Worm (Caenorhabditis elegans) whole organism, L4 larva: Measurements from ENCODE around the gene Y75B7B.1.

ENCODE experiments used
- Y5F2A.4 ChIP-seq: fragments of 200-800 bp; sonication (Bioruptor generic); optimal IDR thresholded peaks from 2 replicates; lab custom pipeline; 2018; ENCODE audit warnings: mild to moderate bottlenecking, missing genetic modification characterization, missing compliant biosample characterization
- ZK546.5 ChIP-seq, 2 experiments: sonication (generic microtip); optimal IDR thresholded peaks; 2 replicates each; lab custom pipeline; 2017; ENCODE audit warnings: missing biosample characterization in 2 of 2, missing genetic modification characterization in 2 of 2
- aly-2 ChIP-seq: sonication (generic microtip); optimal IDR thresholded peaks from 2 replicates; lab custom pipeline; 2018; ENCODE audit warnings: missing biosample characterization, missing genetic modification characterization
- attf-4 ChIP-seq: sonication (generic microtip); optimal IDR thresholded peaks from 3 replicates; lab custom pipeline; 2017; ENCODE audit warnings: missing biosample characterization, missing genetic modification characterization
- ceh-20 ChIP-seq: fragments of 200-800 bp; sonication (Bioruptor generic); IDR thresholded peaks from 2 replicates; pipeline ENCODE4 v1.3.6; 2022; ENCODE audit warnings: missing genetic modification reagents, missing genetic modification characterization, missing compliant biosample characterization
- ceh-44 ChIP-seq: fragments of 200-800 bp; sonication (Bioruptor generic); IDR thresholded peaks from 2 replicates; pipeline ENCODE4 v1.3.6; 2022; ENCODE audit warnings: missing genetic modification reagents, missing genetic modification characterization, missing compliant biosample characterization
- ceh-62 ChIP-seq: sonication (generic microtip); optimal IDR thresholded peaks from 2 replicates; lab custom pipeline; 2017; ENCODE audit warnings: missing biosample characterization, missing genetic modification characterization
- cey-2 ChIP-seq: sonication (generic microtip); optimal IDR thresholded peaks from 3 replicates; lab custom pipeline; 2017; ENCODE audit warnings: missing genetic modification characterization, mild to moderate bottlenecking, missing compliant biosample characterization, antibody characterized with exemption, borderline replicate concordance; ENCODE audit not compliant: insufficient read depth
- ctbp-1 ChIP-seq: fragments of 200-800 bp; sonication (Bioruptor generic); IDR thresholded peaks from 2 replicates; pipeline ENCODE4 v1.3.6; 2022; ENCODE audit warnings: missing genetic modification reagents, missing genetic modification characterization, missing compliant biosample characterization
- daf-12 ChIP-seq: fragments of 150-350 bp; optimal IDR thresholded peaks from 2 replicates; lab custom pipeline; 2014; ENCODE audit warnings: missing biosample characterization, missing genetic modification reagents, missing genetic modification characterization
- dmd-6 ChIP-seq: fragments of 200-800 bp; sonication (Bioruptor generic); IDR thresholded peaks from 2 replicates; pipeline ENCODE4 v1.3.6; 2022; ENCODE audit warnings: missing genetic modification reagents, missing genetic modification characterization, missing compliant biosample characterization
- dmd-8 ChIP-seq: fragments of 200-800 bp; sonication (Bioruptor generic); IDR thresholded peaks from 2 replicates; pipeline ENCODE4 v1.3.6; 2022; ENCODE audit warnings: missing genetic modification characterization, missing compliant biosample characterization
- duxl-1 ChIP-seq: sonication (generic microtip); optimal IDR thresholded peaks from 2 replicates; lab custom pipeline; 2016; ENCODE audit warnings: mild to moderate bottlenecking, missing genetic modification characterization, moderate library complexity, missing compliant biosample characterization; ENCODE audit not compliant: poor library complexity
- egl-27 ChIP-seq: sonication (generic microtip); optimal IDR thresholded peaks from 3 replicates; lab custom pipeline; 2017; ENCODE audit warnings: missing biosample characterization, missing genetic modification reagents, missing genetic modification characterization
- fkh-10 ChIP-seq: fragments of 150-350 bp; optimal IDR thresholded peaks from 2 replicates; lab custom pipeline; 2014; ENCODE audit warnings: missing biosample characterization, missing genetic modification reagents, missing genetic modification characterization
- hlh-11 ChIP-seq: fragments of 200-800 bp; sonication (Bioruptor generic); optimal IDR thresholded peaks from 2 replicates; lab custom pipeline; 2018; ENCODE audit warnings: mild to moderate bottlenecking, missing genetic modification characterization, missing compliant biosample characterization
- hlh-30 ChIP-seq: sonication (generic microtip); optimal IDR thresholded peaks from 2 replicates; lab custom pipeline; 2017; ENCODE audit warnings: antibody characterized with exemption, mild to moderate bottlenecking, missing genetic modification characterization, missing compliant biosample characterization; ENCODE audit not compliant: insufficient read depth
- jun-1 ChIP-seq: fragments of 150-350 bp; optimal IDR thresholded peaks from 2 replicates; lab custom pipeline; 2014; ENCODE audit warnings: missing biosample characterization, missing genetic modification reagents, missing genetic modification characterization
- lin-1 ChIP-seq: fragments of 200-800 bp; sonication (Bioruptor generic); IDR thresholded peaks from 2 replicates; pipeline ENCODE4 v1.3.6; 2022; ENCODE audit warnings: missing genetic modification reagents, missing genetic modification characterization, missing compliant biosample characterization
- lin-29 ChIP-seq: fragments of 200-800 bp; sonication (Bioruptor generic); IDR thresholded peaks from 2 replicates; pipeline ENCODE4 v1.3.6; 2022; ENCODE audit warnings: missing genetic modification reagents, missing genetic modification characterization, missing compliant biosample characterization
- lin-39 ChIP-seq: fragments of 150-350 bp; optimal IDR thresholded peaks from 2 replicates; lab custom pipeline; 2014; ENCODE audit warnings: missing biosample characterization, missing genetic modification reagents, missing genetic modification characterization
- madf-5 ChIP-seq, 2 experiments: fragments of 200-800 bp; sonication (Bioruptor generic); IDR thresholded peaks; 2 replicates each; pipeline ENCODE4 v1.3.6; 2022; ENCODE audit warnings: missing compliant biosample characterization in 2 of 2, missing genetic modification characterization in 2 of 2
- madf-9 ChIP-seq: fragments of 200-800 bp; sonication (Bioruptor generic); conservative IDR thresholded peaks from 2 replicates; pipeline ENCODE4 v1.3.6; 2022; ENCODE audit warnings: missing genetic modification reagents, missing genetic modification characterization, missing compliant biosample characterization
- mep-1 ChIP-seq: fragments of 150-350 bp; sonication (generic microtip); optimal IDR thresholded peaks from 3 replicates; lab custom pipeline; 2014; ENCODE audit warnings: missing biosample characterization, missing genetic modification characterization
- mes-2 ChIP-seq: sonication (generic microtip); optimal IDR thresholded peaks from 2 replicates; lab custom pipeline; 2016; ENCODE audit warnings: missing genotype, mild to moderate bottlenecking, missing genetic modification characterization, missing compliant biosample characterization; ENCODE audit not compliant: poor library complexity, severe bottlenecking
- mxl-3 ChIP-seq: fragments of 200-800 bp; sonication (Bioruptor generic); optimal IDR thresholded peaks from 2 replicates; lab custom pipeline; 2018; ENCODE audit warnings: mild to moderate bottlenecking, missing genetic modification characterization, missing compliant biosample characterization
- nhr-10 ChIP-seq: fragments of 150-350 bp; optimal IDR thresholded peaks from 2 replicates; lab custom pipeline; 2014; ENCODE audit warnings: missing biosample characterization, missing genetic modification characterization
- nhr-11 ChIP-seq: fragments of 150-350 bp; optimal IDR thresholded peaks from 2 replicates; lab custom pipeline; 2014; ENCODE audit warnings: missing biosample characterization, missing genetic modification characterization
- nhr-25 ChIP-seq: sonication (generic microtip); optimal IDR thresholded peaks from 2 replicates; lab custom pipeline; 2017; ENCODE audit warnings: missing genetic modification characterization, mild to moderate bottlenecking, missing compliant biosample characterization, antibody characterized with exemption, moderate library complexity, borderline replicate concordance; ENCODE audit not compliant: insufficient read depth
- nhr-41 ChIP-seq: fragments of 200-800 bp; sonication (Bioruptor generic); IDR thresholded peaks from 2 replicates; pipeline ENCODE4 v1.3.6; 2022; ENCODE audit warnings: missing genetic modification reagents, missing genetic modification characterization, missing compliant biosample characterization
- nhr-76 ChIP-seq: fragments of 150-350 bp; optimal IDR thresholded peaks from 2 replicates; lab custom pipeline; 2014; ENCODE audit warnings: missing biosample characterization, missing genetic modification characterization
- nhr-77 ChIP-seq: fragments of 150-350 bp; optimal IDR thresholded peaks from 2 replicates; lab custom pipeline; 2014; ENCODE audit warnings: missing biosample characterization, missing genetic modification characterization
- pqm-1 ChIP-seq: sonication (generic microtip); optimal IDR thresholded peaks from 2 replicates; lab custom pipeline; 2017; ENCODE audit warnings: missing biosample characterization, missing genetic modification characterization
- rbr-2 ChIP-seq: sonication (generic microtip); optimal IDR thresholded peaks from 2 replicates; lab custom pipeline; 2016; ENCODE audit warnings: missing genotype, missing genetic modification characterization, missing compliant biosample characterization
- set-16 ChIP-seq: fragments of 200-800 bp; sonication (Bioruptor generic); IDR thresholded peaks from 2 replicates; pipeline ENCODE4 v1.3.6; 2022; ENCODE audit warnings: missing genetic modification reagents, missing genetic modification characterization, missing compliant biosample characterization
- skn-1 ChIP-seq: fragments of 150-350 bp; optimal IDR thresholded peaks from 2 replicates; lab custom pipeline; 2014; ENCODE audit warnings: missing biosample characterization, missing genetic modification characterization
- snpc-1.2 ChIP-seq: fragments of 200-800 bp; sonication (Bioruptor generic); IDR thresholded peaks from 2 replicates; pipeline ENCODE4 v1.3.6; 2022; ENCODE audit warnings: missing genetic modification reagents, missing genetic modification characterization, missing compliant biosample characterization
- spr-3 ChIP-seq: fragments of 200-800 bp; sonication (Bioruptor generic); optimal IDR thresholded peaks from 2 replicates; lab custom pipeline; 2018; ENCODE audit warnings: mild to moderate bottlenecking, missing genetic modification characterization, missing compliant biosample characterization
- tra-1 ChIP-seq: fragments of 200-800 bp; sonication (Bioruptor generic); IDR thresholded peaks from 2 replicates; pipeline ENCODE4 v1.3.6; 2022; ENCODE audit warnings: missing genetic modification reagents, missing genetic modification characterization, missing compliant biosample characterization
- unc-39 ChIP-seq: sonication (generic microtip); optimal IDR thresholded peaks from 2 replicates; lab custom pipeline; 2017; ENCODE audit warnings: missing biosample characterization, missing genetic modification characterization
- unc-62 ChIP-seq, 3 experiments: fragments of 150-350 bp in 1 of 3; sonication (generic microtip); optimal IDR thresholded peaks in 2 of 3; peaks in 1 of 3; 1 replicate in 1 of 3; 2 replicates in 2 of 3; lab custom pipeline; 2014 to 2017; ENCODE audit warnings: missing biosample characterization in 3 of 3, missing genetic modification characterization in 3 of 3, missing genetic modification reagents in 3 of 3, missing genotype in 1 of 3
- zag-1 ChIP-seq: fragments of 150-350 bp; optimal IDR thresholded peaks from 2 replicates; lab custom pipeline; 2014; ENCODE audit warnings: missing biosample characterization, missing genetic modification characterization
- zfp-3 ChIP-seq: fragments of 200-800 bp; sonication (Bioruptor generic); conservative IDR thresholded peaks from 2 replicates; pipeline ENCODE4 v1.3.6; 2022; ENCODE audit warnings: missing genetic modification reagents, missing genetic modification characterization, missing compliant biosample characterization
- ztf-11 ChIP-seq: fragments of 150-350 bp; optimal IDR thresholded peaks from 2 replicates; lab custom pipeline; 2014; ENCODE audit warnings: missing biosample characterization, missing genetic modification characterization
- ztf-7 ChIP-seq: fragments of 150-350 bp; optimal IDR thresholded peaks from 2 replicates; lab custom pipeline; 2014; ENCODE audit warnings: missing biosample characterization, missing genetic modification characterization

The Y75B7B.1 gene

ce11 chrV:1263078-1263732, 7.5 kb upstream of the Y75B7B.1 start:
- peak; percentile 1 for TF ChIP-seq mxl-3 (GFP tag; lab: Kevin White, UChicago)
- peak; percentile 11 for TF ChIP-seq mes-2
- 0 out of 2 replicates have a peak, but pooled peaks have one; percentile 2 for TF ChIP-seq ceh-44 (GFP tag; lab: Robert Waterston, UW)
- TF ChIP-seq dmd-6 = no peak
- TF ChIP-seq, all 104 proteins: peak for 3

ce11 chrV:1263939-1264823, 6.5 kb upstream of the Y75B7B.1 start, which contains the start of the genes rab-1 and C39F7.5:
TSS of gene rab-1 (minus strand) at chrV:1263989.
TSS of gene C39F7.5 (plus strand) at chrV:1264773.
- no peak for TF ChIP-seq ceh-62 (tag; lab: Kevin White, UChicago)
- no peak for TF ChIP-seq spr-3 (GFP tag; lab: Kevin White, UChicago)
- TF ChIP-seq zag-1 (tag; lab: Kevin White, UChicago) = no peak
- TF ChIP-seq ctbp-1 (GFP tag; lab: Robert Waterston, UW) = no peak
- peak; percentile 96 for TF ChIP-seq hlh-30
- no peak for TF ChIP-seq ceh-20 (GFP tag; lab: Robert Waterston, UW)
- TF ChIP-seq madf-5 (GFP tag; IDR thresholded peaks at IDR 0.05; lab: Robert Waterston, UW) = no peak
- TF ChIP-seq pqm-1 (tag; lab: Kevin White, UChicago) = no peak
- TF ChIP-seq ztf-11 (tag; lab: Kevin White, UChicago) = no peak
- TF ChIP-seq egl-27 = no peak
- no peak for TF ChIP-seq skn-1
- no peak for TF ChIP-seq lin-39
- no peak for TF ChIP-seq set-16
- TF ChIP-seq ZK546.5 (tag; optimal IDR thresholded peaks at IDR 0.05; lab: Kevin White, UChicago) = no peak
- no peak for TF ChIP-seq tra-1 (GFP tag; lab: Robert Waterston, UW)
- TF ChIP-seq dmd-6 = peak; percentile 15; the same call in 1 of the 2 replicates
- TF ChIP-seq daf-12 (tag; lab: Kevin White, UChicago) = no peak
- TF ChIP-seq nhr-11 = peak; percentile 76
- TF ChIP-seq dmd-8 (GFP tag; lab: Robert Waterston, UW) = no peak
- no peak for TF ChIP-seq zfp-3
- no peak for TF ChIP-seq nhr-76 (tag; lab: Kevin White, UChicago)
- TF ChIP-seq fkh-10 (GFP tag; lab: Kevin White, UChicago) = no peak
- no peak for TF ChIP-seq aly-2
- peak; percentile 62 for TF ChIP-seq hlh-11 (tag; lab: Kevin White, UChicago)
- TF ChIP-seq lin-29 (GFP tag; lab: Robert Waterston, UW) = no peak
- TF ChIP-seq cey-2 (tag; lab: Kevin White, UChicago) = no peak
- TF ChIP-seq madf-9 (GFP tag; lab: Robert Waterston, UW) = no peak
- no peak for TF ChIP-seq mxl-3 (GFP tag; lab: Kevin White, UChicago)
- no peak for TF ChIP-seq attf-4 (tag; lab: Kevin White, UChicago)
- TF ChIP-seq nhr-41 = no peak
- TF ChIP-seq mep-1 (tag; lab: Kevin White, UChicago) = peak; percentile 78
- TF ChIP-seq nhr-10 = no peak
- TF ChIP-seq nhr-77 = peak; percentile 60
- no peak for TF ChIP-seq jun-1 (tag; lab: Kevin White, UChicago)
- no peak for TF ChIP-seq nhr-25 (tag; lab: Kevin White, UChicago)
- TF ChIP-seq ztf-7 (tag; lab: Kevin White, UChicago) = no peak
- no peak for TF ChIP-seq duxl-1 (tag; lab: Kevin White, UChicago)
- TF ChIP-seq lin-1 (GFP tag; lab: Robert Waterston, UW) = no peak
- TF ChIP-seq rbr-2 = peak; percentile 45
- no peak for TF ChIP-seq unc-39 (tag; lab: Kevin White, UChicago)
- TF ChIP-seq snpc-1.2 (GFP tag; lab: Robert Waterston, UW) = no peak
- peak; percentile 83 for TF ChIP-seq mes-2
- no peak for TF ChIP-seq Y5F2A.4 (GFP tag; lab: Kevin White, UChicago)
- TF ChIP-seq unc-62 (GFP tag; optimal IDR thresholded peaks at IDR 0.05 in 1 of 2; lab: Kevin White, UChicago) = no peak
- TF ChIP-seq unc-62 (tag; optimal IDR thresholded peaks at IDR 0.05; lab: Kevin White, UChicago) = no peak
